Worm (Caenorhabditis elegans) whole organism, L1 larva: ENCODE measurements around the gene ugt-22.

Experiments
- C04F5.9 ChIP-seq: sonication (generic microtip); optimal IDR thresholded peaks from 2 replicates; lab custom pipeline; 2016; ENCODE audit warnings: missing genetic modification characterization, missing compliant biosample characterization
- F16B12.6 ChIP-seq: fragments of 150-350 bp; optimal IDR thresholded peaks from 2 replicates; lab custom pipeline; 2014; ENCODE audit warnings: missing biosample characterization, missing genetic modification characterization
- aha-1 ChIP-seq: fragments of 150-350 bp; optimal IDR thresholded peaks from 2 replicates; lab custom pipeline; 2014; ENCODE audit warnings: missing biosample characterization, missing genetic modification characterization
- alr-1 ChIP-seq: fragments of 200-800 bp; sonication (Bioruptor generic); optimal IDR thresholded peaks from 2 replicates; lab custom pipeline; 2018; ENCODE audit warnings: borderline replicate concordance, mild to moderate bottlenecking, missing genetic modification characterization, missing compliant biosample characterization
- ama-1 ChIP-seq: fragments of 150-350 bp; optimal IDR thresholded peaks from 2 replicates; lab custom pipeline; 2014
- ceh-8 ChIP-seq: fragments of 200-800 bp; sonication (Bioruptor generic); optimal IDR thresholded peaks from 2 replicates; lab custom pipeline; 2018; ENCODE audit warnings: mild to moderate bottlenecking, missing genetic modification characterization, moderate library complexity, missing compliant biosample characterization
- ceh-82 ChIP-seq, 3 experiments: fragments of 150-350 bp in 1 of 3; sonication (generic microtip) in 2 of 3; optimal IDR thresholded peaks; 2 replicates each; lab custom pipeline; 2014 to 2017; ENCODE audit warnings: missing biosample characterization in 3 of 3, missing genetic modification characterization in 3 of 3
- efl-1 ChIP-seq, 4 experiments: fragments of 150-350 bp; optimal IDR thresholded peaks in 3 of 4; peaks in 1 of 4; 1 replicate in 1 of 4; 2 replicates in 3 of 4; lab custom pipeline; 2014; ENCODE audit warnings: missing biosample characterization in 2 of 4, missing genetic modification characterization in 2 of 4, missing genetic modification reagents in 2 of 4
- efl-3 ChIP-seq: fragments of 200-800 bp; sonication (Bioruptor generic); optimal IDR thresholded peaks from 2 replicates; lab custom pipeline; 2018; ENCODE audit warnings: mild to moderate bottlenecking, missing genetic modification characterization, missing compliant biosample characterization
- elt-2 ChIP-seq: sonication (generic microtip); optimal IDR thresholded peaks from 2 replicates; lab custom pipeline; 2016; ENCODE audit warnings: missing genetic modification characterization, mild to moderate bottlenecking, inconsistent platforms, missing compliant biosample characterization, missing genetic modification reagents
- elt-3 ChIP-seq, 6 experiments: fragments of 150-350 bp in 1 of 6; sonication (generic microtip); optimal IDR thresholded peaks; 2 replicates each; lab custom pipeline; 2017 to 2018; ENCODE audit warnings: missing biosample characterization in 6 of 6, missing genetic modification characterization in 6 of 6, inconsistent platforms in 1 of 6
- fkh-10 ChIP-seq: sonication (generic microtip); optimal IDR thresholded peaks from 2 replicates; lab custom pipeline; 2017; ENCODE audit warnings: missing biosample characterization, missing genetic modification reagents, missing genetic modification characterization
- fkh-4 ChIP-seq: sonication (generic microtip); optimal IDR thresholded peaks from 2 replicates; lab custom pipeline; 2016; ENCODE audit warnings: missing compliant biosample characterization, missing genetic modification characterization, borderline replicate concordance
- fkh-8 ChIP-seq: sonication (generic microtip); optimal IDR thresholded peaks from 2 replicates; lab custom pipeline; 2016; ENCODE audit warnings: mild to moderate bottlenecking, missing genetic modification characterization, missing compliant biosample characterization
- fos-1 ChIP-seq: fragments of 150-350 bp; optimal IDR thresholded peaks from 2 replicates; lab custom pipeline; 2014; ENCODE audit warnings: missing biosample characterization, missing genetic modification characterization
- grh-1 ChIP-seq: fragments of 200-800 bp; sonication (Bioruptor generic); IDR thresholded peaks from 2 replicates; pipeline ENCODE4 v1.3.6; 2022; ENCODE audit warnings: missing genetic modification reagents, missing genetic modification characterization, missing compliant biosample characterization
- hlh-17 ChIP-seq: fragments of 200-800 bp; sonication (Bioruptor generic); optimal IDR thresholded peaks from 2 replicates; lab custom pipeline; 2018; ENCODE audit warnings: missing genetic modification characterization, mild to moderate bottlenecking, missing compliant biosample characterization, moderate library complexity, borderline replicate concordance
- lin-15B ChIP-seq: fragments of 150-350 bp; sonication (generic microtip); optimal IDR thresholded peaks from 3 replicates; lab custom pipeline; 2014; ENCODE audit warnings: missing biosample characterization, missing genetic modification characterization
- mdl-1 ChIP-seq, 2 experiments: fragments of 150-350 bp; optimal IDR thresholded peaks; 2 replicates each; lab custom pipeline; 2014 to 2017; ENCODE audit warnings: missing biosample characterization in 2 of 2, missing genetic modification characterization in 2 of 2, inconsistent platforms in 1 of 2
- mep-1 ChIP-seq: fragments of 150-350 bp; optimal IDR thresholded peaks from 2 replicates; lab custom pipeline; 2014; ENCODE audit warnings: missing biosample characterization, missing genetic modification characterization
- nhr-47 ChIP-seq: sonication (generic microtip); optimal IDR thresholded peaks from 2 replicates; lab custom pipeline; 2016; ENCODE audit warnings: mild to moderate bottlenecking, missing genetic modification characterization, moderate library complexity, missing compliant biosample characterization
- nhr-76 ChIP-seq: sonication (generic microtip); optimal IDR thresholded peaks from 2 replicates; lab custom pipeline; 2017; ENCODE audit warnings: missing biosample characterization, missing genetic modification characterization
- nhr-77 ChIP-seq: fragments of 150-350 bp; optimal IDR thresholded peaks from 2 replicates; lab custom pipeline; 2014; ENCODE audit warnings: missing biosample characterization, missing genetic modification characterization
- pag-3 ChIP-seq: sonication (generic microtip); optimal IDR thresholded peaks from 2 replicates; lab custom pipeline; 2017; ENCODE audit warnings: missing genetic modification characterization, mild to moderate bottlenecking, missing compliant biosample characterization, antibody characterized with exemption, borderline replicate concordance; ENCODE audit not compliant: insufficient read depth
- pqm-1 ChIP-seq: sonication (generic microtip); optimal IDR thresholded peaks from 3 replicates; lab custom pipeline; 2017; ENCODE audit warnings: missing biosample characterization, missing genetic modification characterization
- rnt-1 ChIP-seq: sonication (generic microtip); optimal IDR thresholded peaks from 2 replicates; lab custom pipeline; 2016; ENCODE audit warnings: mild to moderate bottlenecking, missing genetic modification characterization, moderate library complexity, missing compliant biosample characterization
- skn-1 ChIP-seq: fragments of 150-350 bp; optimal IDR thresholded peaks from 2 replicates; lab custom pipeline; 2014; ENCODE audit warnings: missing biosample characterization, missing genetic modification characterization
- snu-23 ChIP-seq: sonication (generic microtip); optimal IDR thresholded peaks from 2 replicates; lab custom pipeline; 2016; ENCODE audit warnings: missing genetic modification characterization, missing compliant biosample characterization
- sup-37 ChIP-seq: fragments of 200-800 bp; sonication (Bioruptor generic); optimal IDR thresholded peaks from 2 replicates; lab custom pipeline; 2018; ENCODE audit warnings: mild to moderate bottlenecking, missing genetic modification characterization, missing compliant biosample characterization
- swsn-7 ChIP-seq: sonication (generic microtip); optimal IDR thresholded peaks from 2 replicates; lab custom pipeline; 2016; ENCODE audit warnings: missing genetic modification characterization, missing compliant biosample characterization
- tlp-1 ChIP-seq: fragments of 150-350 bp; optimal IDR thresholded peaks from 2 replicates; lab custom pipeline; 2014; ENCODE audit warnings: missing biosample characterization, missing genetic modification characterization
- unc-30 ChIP-seq: sonication (generic microtip); optimal IDR thresholded peaks from 2 replicates; lab custom pipeline; 2017; ENCODE audit warnings: missing biosample characterization, missing genetic modification characterization
- unc-62 ChIP-seq: fragments of 150-350 bp; optimal IDR thresholded peaks from 2 replicates; lab custom pipeline; 2014; ENCODE audit warnings: missing biosample characterization, missing genetic modification reagents, missing genetic modification characterization
- unc-98 ChIP-seq: fragments of 200-800 bp; sonication (Bioruptor generic); IDR thresholded peaks from 2 replicates; pipeline ENCODE4 v1.3.6; 2022; ENCODE audit warnings: missing genetic modification characterization, missing compliant biosample characterization
- zag-1 ChIP-seq: fragments of 150-350 bp; optimal IDR thresholded peaks from 2 replicates; lab custom pipeline; 2014; ENCODE audit warnings: missing biosample characterization, missing genetic modification characterization
- zip-4 ChIP-seq: fragments of 200-800 bp; sonication (Bioruptor generic); optimal IDR thresholded peaks from 2 replicates; lab custom pipeline; 2018; ENCODE audit warnings: mild to moderate bottlenecking, missing genetic modification characterization, moderate library complexity, missing compliant biosample characterization
- ztf-4 ChIP-seq: fragments of 150-350 bp; optimal IDR thresholded peaks from 2 replicates; lab custom pipeline; 2014; ENCODE audit warnings: missing biosample characterization, missing genetic modification characterization

Gene ugt-22

ce11 chrIV:13623533-13623932 is 15.5 kb upstream of the ugt-22 start, which contains the start of gene C08F11.1:
C08F11.1 (plus strand) TSS chrIV:13623833.
- TF ChIP-seq rnt-1 (tag; lab: Kevin White, UChicago) (no peak), unc-62 (GFP tag; lab: Kevin White, UChicago) (no peak), C04F5.9 (tag; lab: Kevin White, UChicago) (no peak), elt-2 (no peak), hlh-17 (GFP tag; lab: Kevin White, UChicago) (no peak), snu-23 (no peak), F16B12.6 (no peak)
- TF ChIP-seq, all 84 proteins: peak for 0

ce11 chrIV:13626469-13626868 is 12.6 kb upstream of the ugt-22 start, which contains the start of gene sru-21:
sru-21 (plus strand) TSS chrIV:13626769.
- no peak for TF ChIP-seq elt-3 (tag; optimal IDR thresholded peaks at IDR 0.05; lab: Kevin White, UChicago)
- TF ChIP-seq efl-3 (GFP tag; lab: Kevin White, UChicago) = no peak
- no peak for TF ChIP-seq efl-1 (optimal IDR thresholded peaks at IDR 0.05; lab: Kevin White, UChicago)
- no peak for TF ChIP-seq efl-1 (GFP tag; optimal IDR thresholded peaks at IDR 0.05 in 1 of 2; lab: Kevin White, UChicago)
- TF ChIP-seq ceh-82 (tag; optimal IDR thresholded peaks at IDR 0.05; lab: Kevin White, UChicago) = no peak
- TF ChIP-seq zag-1 = no peak
- no peak for TF ChIP-seq fkh-8 (tag; lab: Kevin White, UChicago)
- no peak for TF ChIP-seq grh-1 (GFP tag; lab: Robert Waterston, UW)
- TF ChIP-seq aha-1 (tag; lab: Kevin White, UChicago) = no peak
- no peak for TF ChIP-seq unc-98
- TF ChIP-seq mep-1 (tag; lab: Kevin White, UChicago) = no peak
- no peak for TF ChIP-seq tlp-1
- no peak for TF ChIP-seq snu-23
- TF ChIP-seq ama-1 (lab: Kevin White, UChicago) = no peak
- no peak for TF ChIP-seq sup-37 (GFP tag; lab: Kevin White, UChicago)
- TF ChIP-seq mdl-1 (tag; optimal IDR thresholded peaks at IDR 0.05; lab: Kevin White, UChicago) = no peak

ce11 chrIV:13632613-13633012 is 6.4 kb upstream of the ugt-22 start:
- no peak for TF ChIP-seq fos-1 (tag; lab: Kevin White, UChicago)
- no peak for TF ChIP-seq C04F5.9 (tag; lab: Kevin White, UChicago)
- TF ChIP-seq nhr-47 (tag; lab: Kevin White, UChicago) = no peak
- TF ChIP-seq lin-15B (tag; lab: Kevin White, UChicago) = no peak
- TF ChIP-seq fkh-10 (GFP tag; lab: Kevin White, UChicago) = no peak
- TF ChIP-seq unc-30 (tag; lab: Kevin White, UChicago) = no peak
- no peak for TF ChIP-seq fkh-4
- no peak for TF ChIP-seq zip-4 (GFP tag; lab: Kevin White, UChicago)
- TF ChIP-seq unc-98 = no peak
- TF ChIP-seq ceh-8 (GFP tag; lab: Kevin White, UChicago) = no peak
- no peak for TF ChIP-seq efl-1 (optimal IDR thresholded peaks at IDR 0.05; lab: Kevin White, UChicago)
- TF ChIP-seq efl-1 (GFP tag; optimal IDR thresholded peaks at IDR 0.05 in 1 of 2; lab: Kevin White, UChicago) = no peak
- no peak for TF ChIP-seq sup-37 (GFP tag; lab: Kevin White, UChicago)
- no peak for TF ChIP-seq alr-1 (tag; lab: Kevin White, UChicago)

- TF ChIP-seq skn-1 (tag; lab: Kevin White, UChicago) (no peak), ceh-8 (GFP tag; lab: Kevin White, UChicago) (no peak), aha-1 (tag; lab: Kevin White, UChicago) (no peak), nhr-77 (tag; lab: Kevin White, UChicago) (no peak), alr-1 (tag; lab: Kevin White, UChicago) (no peak)
These were observed 5.9 kb upstream of the ugt-22 start, which contains the start of gene fbxa-98 for ce11 chrIV:13633165-13633564. fbxa-98 (plus strand) TSS chrIV:13633407.

- TF ChIP-seq nhr-76 (tag; lab: Kevin White, UChicago) (no peak), pag-3 (tag; lab: Kevin White, UChicago) (no peak), pqm-1 (tag; lab: Kevin White, UChicago) (no peak), sup-37 (GFP tag; lab: Kevin White, UChicago) (no peak), ztf-4 (tag; lab: Kevin White, UChicago) (no peak), swsn-7 (no peak)
These were observed 2.1 kb upstream of the ugt-22 start, which contains the start of gene C08F11.7 for ce11 chrIV:13636975-13637374. C08F11.7 (plus strand) TSS chrIV:13637275.
